Worm (Caenorhabditis elegans): Measurements from ENCODE around the gene sri-67.

Gene sri-67

ce11 chrV:19994093-19994492 is 6.3 kb downstream of the sri-67 start, which contains the start of gene Y60A3A.25:
Y60A3A.25 (minus strand) TSS chrV:19994193.
- no peak for TF ChIP-seq ceh-48 (tag; optimal IDR thresholded peaks at IDR 0.05)

- TF ChIP-seq dmd-4 (tag; optimal IDR thresholded peaks at IDR 0.05; ENCODE audit: borderline replicate concordance) (no peak), ceh-48 (tag; optimal IDR thresholded peaks at IDR 0.05) (no peak), ztf-16 (tag; optimal IDR thresholded peaks at IDR 0.05) (no peak), ceh-14 (tag; optimal IDR thresholded peaks at IDR 0.05) (no peak), unc-3 (GFP tag; conservative IDR thresholded peaks at IDR 0.05) (no peak), unc-3 (tag; optimal IDR thresholded peaks at IDR 0.05) (no peak), pros-1 (tag; optimal IDR thresholded peaks at IDR 0.05) (no peak), fkh-10 (GFP tag; optimal IDR thresholded peaks at IDR 0.05) (no peak), hlh-6 (tag; optimal IDR thresholded peaks at IDR 0.05) (no peak), C38D4.7 (GFP tag; optimal IDR thresholded peaks at IDR 0.05) (no peak), K09A11.1 (tag; optimal IDR thresholded peaks at IDR 0.05; ENCODE audit: insufficient read depth) (no peak), ceh-31 (tag; optimal IDR thresholded peaks at IDR 0.05) (no peak), F13H6.1 (tag; optimal IDR thresholded peaks at IDR 0.05) (no peak), T23F11.4 (GFP tag; optimal IDR thresholded peaks at IDR 0.05) (no peak), fkh-6 (tag; optimal IDR thresholded peaks at IDR 0.05) (no peak), ama-1 (optimal IDR thresholded peaks at IDR 0.05) (no peak), dve-1 (tag; optimal IDR thresholded peaks at IDR 0.05) (no peak), nhr-232 (tag; optimal IDR thresholded peaks at IDR 0.05) (no peak), tbx-7 (tag; optimal IDR thresholded peaks at IDR 0.05) (no peak)
These were observed 6.9 kb downstream of the sri-67 start for ce11 chrV:19994665-19995064.

ce11 chrV:19997481-19997880 is 9.7 kb downstream of the sri-67 start:
- TF ChIP-seq T23F11.4 (GFP tag; optimal IDR thresholded peaks at IDR 0.05) = no peak
- no peak for TF ChIP-seq ceh-14 (tag; optimal IDR thresholded peaks at IDR 0.05)
- TF ChIP-seq gmeb-2 (tag; optimal IDR thresholded peaks at IDR 0.05) = no peak
- no peak for TF ChIP-seq ama-1 (optimal IDR thresholded peaks at IDR 0.05)
- TF ChIP-seq lim-6 (tag; optimal IDR thresholded peaks at IDR 0.05) = no peak
- TF ChIP-seq madf-2 (tag; optimal IDR thresholded peaks at IDR 0.05) = no peak
- TF ChIP-seq ceh-6 (GFP tag; optimal IDR thresholded peaks at IDR 0.05) = no peak
- no peak for TF ChIP-seq ceh-9 (tag; optimal IDR thresholded peaks at IDR 0.05)

ce11 chrV:19998203-19998836 is 10.5 kb downstream of the sri-67 start:
- TF ChIP-seq lin-11 (tag; optimal IDR thresholded peaks at IDR 0.05) = no peak
- no peak for TF ChIP-seq fkh-10 (GFP tag; optimal IDR thresholded peaks at IDR 0.05)
- TF ChIP-seq ceh-6 (GFP tag; optimal IDR thresholded peaks at IDR 0.05) = no peak
- TF ChIP-seq pat-9 (tag; optimal IDR thresholded peaks at IDR 0.05) = no peak
- TF ChIP-seq elt-4 (tag; optimal IDR thresholded peaks at IDR 0.05) = peak; percentile 9
- TF ChIP-seq odd-2 (tag; optimal IDR thresholded peaks at IDR 0.05) = no peak
- no peak for TF ChIP-seq sox-2 (GFP tag; IDR thresholded peaks at IDR 0.05)
- TF ChIP-seq ahr-1 (tag; optimal IDR thresholded peaks at IDR 0.05) = no peak
- no peak for TF ChIP-seq nfya-1 (tag; optimal IDR thresholded peaks at IDR 0.05)
- TF ChIP-seq dve-1 (tag; optimal IDR thresholded peaks at IDR 0.05) = peak; percentile 68
- no peak for TF ChIP-seq ref-2 (tag; optimal IDR thresholded peaks at IDR 0.05)
- peak; percentile 19 for TF ChIP-seq ceh-48 (tag; optimal IDR thresholded peaks at IDR 0.05)

ce11 chrV:19999100-19999499 is 11.3 kb downstream of the sri-67 start:
- TF ChIP-seq unc-55 (GFP tag; optimal IDR thresholded peaks at IDR 0.05) (no peak), lin-11 (tag; optimal IDR thresholded peaks at IDR 0.05) (no peak), C08G9.2 (tag; optimal IDR thresholded peaks at IDR 0.05) (no peak), nhr-232 (tag; optimal IDR thresholded peaks at IDR 0.05) (no peak), ama-1 (optimal IDR thresholded peaks at IDR 0.05) (no peak)
